Worm (Caenorhabditis elegans) whole organism, L2 larva: ENCODE data around the gene fbxa-19.

Experiments used
- C34F6.9 ChIP-seq: fragments of 150-350 bp; optimal IDR thresholded peaks from 2 replicates; lab custom pipeline; 2014; ENCODE audit warnings: missing biosample characterization, missing genetic modification characterization
- R02D3.7 ChIP-seq: fragments of 150-350 bp; optimal IDR thresholded peaks from 2 replicates; lab custom pipeline; 2014; ENCODE audit warnings: missing biosample characterization, missing genetic modification characterization
- Y55F3AM.14 ChIP-seq: fragments of 200-800 bp; sonication (Bioruptor generic); optimal IDR thresholded peaks from 2 replicates; lab custom pipeline; 2018; ENCODE audit warnings: mild to moderate bottlenecking, missing genetic modification characterization, missing compliant biosample characterization
- alr-1 ChIP-seq: fragments of 150-350 bp; optimal IDR thresholded peaks from 2 replicates; lab custom pipeline; 2014; ENCODE audit warnings: missing biosample characterization, missing genetic modification characterization
- aly-2 ChIP-seq: fragments of 150-350 bp; optimal IDR thresholded peaks from 2 replicates; lab custom pipeline; 2014; ENCODE audit warnings: missing biosample characterization, missing genetic modification characterization
- ama-1 ChIP-seq: fragments of 150-350 bp; optimal IDR thresholded peaks from 2 replicates; lab custom pipeline; 2018; ENCODE audit warnings: inconsistent platforms
- ceh-16 ChIP-seq: fragments of 150-350 bp; optimal IDR thresholded peaks from 2 replicates; lab custom pipeline; 2014; ENCODE audit warnings: missing biosample characterization, missing genetic modification characterization
- ceh-82 ChIP-seq: fragments of 150-350 bp; optimal IDR thresholded peaks from 2 replicates; lab custom pipeline; 2014; ENCODE audit warnings: missing biosample characterization, missing genetic modification characterization
- crh-2 ChIP-seq: sonication (generic microtip); optimal IDR thresholded peaks from 2 replicates; lab custom pipeline; 2017; ENCODE audit warnings: missing biosample characterization, missing genetic modification characterization
- dmd-4 ChIP-seq: sonication (generic microtip); optimal IDR thresholded peaks from 2 replicates; lab custom pipeline; 2017; ENCODE audit warnings: missing biosample characterization, missing genetic modification characterization
- elt-1 ChIP-seq: fragments of 150-350 bp; optimal IDR thresholded peaks from 2 replicates; lab custom pipeline; 2014; ENCODE audit warnings: missing biosample characterization, missing genetic modification characterization
- elt-3 ChIP-seq: sonication (generic microtip); optimal IDR thresholded peaks from 2 replicates; lab custom pipeline; 2017; ENCODE audit warnings: missing biosample characterization, missing genetic modification characterization
- fos-1 ChIP-seq: fragments of 150-350 bp; optimal IDR thresholded peaks from 2 replicates; lab custom pipeline; 2014; ENCODE audit warnings: missing biosample characterization, missing genetic modification characterization
- lin-11 ChIP-seq: fragments of 150-350 bp; sonication (generic microtip); optimal IDR thresholded peaks from 2 replicates; lab custom pipeline; 2014; ENCODE audit warnings: missing biosample characterization, missing genetic modification characterization, inconsistent platforms, mixed read lengths
- lin-39 ChIP-seq: fragments of 150-350 bp; optimal IDR thresholded peaks from 2 replicates; lab custom pipeline; 2014; ENCODE audit warnings: missing biosample characterization, missing genetic modification reagents, missing genetic modification characterization
- lsy-2 ChIP-seq, 2 experiments: fragments of 150-350 bp in 1 of 2; sonication (generic microtip) in 1 of 2; optimal IDR thresholded peaks; 2 replicates each; lab custom pipeline; 2014 to 2017; ENCODE audit warnings: missing biosample characterization in 2 of 2, missing genetic modification characterization in 2 of 2
- mab-5 ChIP-seq: fragments of 150-350 bp; optimal IDR thresholded peaks from 2 replicates; lab custom pipeline; 2014; ENCODE audit warnings: missing biosample characterization, missing genetic modification characterization
- mbf-1 ChIP-seq: sonication (generic microtip); optimal IDR thresholded peaks from 2 replicates; lab custom pipeline; 2017; ENCODE audit warnings: missing biosample characterization, missing genetic modification characterization
- nhr-129 ChIP-seq: fragments of 150-350 bp; optimal IDR thresholded peaks from 2 replicates; lab custom pipeline; 2014; ENCODE audit warnings: missing biosample characterization, missing genetic modification characterization
- nhr-21 ChIP-seq: fragments of 150-350 bp; optimal IDR thresholded peaks from 2 replicates; lab custom pipeline; 2014; ENCODE audit warnings: missing biosample characterization, missing genetic modification characterization
- nhr-23 ChIP-seq: fragments of 150-350 bp; optimal IDR thresholded peaks from 2 replicates; lab custom pipeline; 2014; ENCODE audit warnings: missing biosample characterization, missing genetic modification reagents, missing genetic modification characterization
- nhr-6 ChIP-seq: fragments of 150-350 bp; optimal IDR thresholded peaks from 2 replicates; lab custom pipeline; 2014; ENCODE audit warnings: missing biosample characterization, missing genetic modification characterization
- sem-4 ChIP-seq: fragments of 150-350 bp; optimal IDR thresholded peaks from 2 replicates; lab custom pipeline; 2014; ENCODE audit warnings: missing biosample characterization, missing genetic modification reagents, missing genetic modification characterization
- skn-1 ChIP-seq: sonication (generic microtip); optimal IDR thresholded peaks from 2 replicates; lab custom pipeline; 2017; ENCODE audit warnings: missing biosample characterization, missing genetic modification characterization
- sma-9 ChIP-seq, 2 experiments: fragments of 150-350 bp in 1 of 2; sonication (generic microtip) in 1 of 2; optimal IDR thresholded peaks; 2 replicates each; lab custom pipeline; 2014 to 2016; ENCODE audit warnings: missing genetic modification characterization in 2 of 2, mild to moderate bottlenecking in 1 of 2, missing biosample characterization in 1 of 2, missing compliant biosample characterization in 1 of 2, missing genetic modification reagents in 1 of 2, moderate library complexity in 1 of 2
- unc-39 ChIP-seq: fragments of 150-350 bp; optimal IDR thresholded peaks from 2 replicates; lab custom pipeline; 2014; ENCODE audit warnings: missing biosample characterization, missing genetic modification characterization
- unc-55 ChIP-seq: fragments of 150-350 bp; sonication (generic microtip); optimal IDR thresholded peaks from 3 replicates; lab custom pipeline; 2014; ENCODE audit warnings: missing biosample characterization, missing genetic modification reagents, missing genetic modification characterization
- ztf-11 ChIP-seq: sonication (generic microtip); optimal IDR thresholded peaks from 2 replicates; lab custom pipeline; 2017; ENCODE audit warnings: missing biosample characterization, missing genetic modification characterization
- ztf-4 ChIP-seq: fragments of 150-350 bp; optimal IDR thresholded peaks from 2 replicates; lab custom pipeline; 2014; ENCODE audit warnings: missing biosample characterization, missing genetic modification characterization

Gene fbxa-19

DNA sequence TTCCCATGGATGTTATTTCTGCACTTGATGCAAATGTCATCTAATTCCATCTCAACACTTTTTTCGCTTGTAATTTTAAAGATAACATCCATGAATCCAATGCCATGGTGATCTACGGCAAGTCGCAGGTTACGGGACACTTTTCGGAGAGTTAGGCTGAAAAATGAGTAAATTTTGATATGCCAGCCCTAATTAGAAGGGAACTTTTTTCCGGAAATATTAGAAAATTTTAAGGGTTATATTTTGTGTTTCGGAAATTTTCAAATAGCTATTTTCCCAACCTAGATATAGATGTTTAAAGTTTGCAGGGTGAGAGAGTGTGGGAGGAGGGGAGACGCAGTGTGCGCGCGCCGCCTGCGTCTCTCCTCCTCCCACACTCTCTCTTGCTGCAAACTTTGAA is 7.9 kb upstream of the fbxa-19 start:
- TF ChIP-seq mbf-1, result no peak
- no peak for TF ChIP-seq ceh-82
- TF ChIP-seq fos-1, result no peak

DNA sequence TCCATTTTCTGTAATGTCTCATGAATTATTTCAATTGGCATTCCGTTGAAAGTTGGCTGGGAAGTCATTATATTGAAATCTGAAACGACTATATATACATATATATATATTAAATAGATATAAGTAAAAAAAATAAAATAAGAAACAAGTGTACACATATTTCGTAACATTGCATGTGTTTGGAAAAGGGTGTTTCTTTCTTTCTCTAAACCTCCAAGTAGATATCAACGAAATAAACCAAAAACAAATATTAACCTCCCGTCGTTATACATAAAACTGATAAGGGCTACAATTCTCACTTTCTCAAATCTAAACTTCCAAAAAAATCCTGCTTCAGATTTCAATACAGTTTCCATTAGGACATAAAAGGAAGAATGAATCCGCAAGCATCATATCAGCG is 7.0 kb upstream of the fbxa-19 start, which contains the start of gene fbxa-79:
Gene fbxa-79, minus strand, starts transcription at position 86 of the 400 bp plus-strand sequence.
- no peak for TF ChIP-seq lin-11 (tag; lab: Kevin White, UChicago)
- TF ChIP-seq fos-1, result peak; percentile 66
- peak; percentile 13 for TF ChIP-seq unc-55
- TF ChIP-seq mab-5 (tag; lab: Kevin White, UChicago), result no peak
- peak; percentile 13 for TF ChIP-seq sma-9 (GFP tag; optimal IDR thresholded peaks at IDR 0.05; lab: Kevin White, UChicago)
- no peak for TF ChIP-seq sma-9 (tag; optimal IDR thresholded peaks at IDR 0.05; lab: Kevin White, UChicago)
- no peak for TF ChIP-seq lin-39 (tag; lab: Kevin White, UChicago)
- TF ChIP-seq ama-1, result no peak
- no peak for TF ChIP-seq unc-39 (tag; lab: Kevin White, UChicago)
- peak; percentile 80 for TF ChIP-seq nhr-129

DNA sequence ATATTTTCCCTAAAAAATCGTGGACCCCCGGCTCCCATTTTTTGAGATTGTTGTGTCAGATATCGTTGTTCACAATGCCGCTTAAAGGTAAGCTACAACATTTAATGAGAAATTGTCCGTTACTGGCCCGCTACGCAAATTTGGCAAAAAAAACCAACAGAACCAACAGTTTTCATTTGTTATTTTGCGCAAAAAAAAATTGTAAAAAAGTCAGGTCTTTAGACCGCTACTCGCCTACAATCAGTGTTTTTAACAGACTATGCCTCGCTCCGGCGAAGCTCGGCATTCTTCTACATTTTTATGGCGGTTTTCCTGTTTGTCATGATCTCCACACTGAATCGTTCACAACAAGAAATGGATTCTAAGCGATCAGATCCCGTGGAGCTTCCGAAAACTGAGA is 6.3 kb upstream of the fbxa-19 start, which contains the start of gene Y82E9BL.12:
Gene Y82E9BL.12, plus strand, starts transcription at position 301 of the 400 bp plus-strand sequence.
- TF ChIP-seq alr-1 (tag; lab: Kevin White, UChicago), result no peak

DNA sequence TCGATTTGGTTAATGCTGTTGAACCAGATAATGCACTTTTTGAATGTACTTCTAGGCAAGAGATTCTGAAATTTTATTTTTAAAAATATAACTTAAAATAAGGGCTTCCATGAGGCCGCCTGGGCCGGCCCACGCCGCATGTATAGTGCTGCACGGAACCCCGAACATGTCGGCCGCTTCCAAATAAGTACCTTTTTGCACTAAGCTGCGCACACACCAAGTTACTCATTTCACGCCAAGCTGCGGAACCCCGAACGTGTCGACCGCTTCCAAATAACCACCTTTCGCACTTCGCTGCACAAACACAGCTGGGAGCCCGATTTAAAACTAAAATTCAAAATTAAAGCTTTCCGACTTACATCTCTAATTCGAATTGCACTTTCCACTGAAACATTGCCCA is 3.8 kb upstream of the fbxa-19 start:
- TF ChIP-seq unc-39 (tag; lab: Kevin White, UChicago), result no peak
- no peak for TF ChIP-seq nhr-23 (tag; lab: Kevin White, UChicago)
- TF ChIP-seq ceh-16 (tag; lab: Kevin White, UChicago), result no peak

DNA sequence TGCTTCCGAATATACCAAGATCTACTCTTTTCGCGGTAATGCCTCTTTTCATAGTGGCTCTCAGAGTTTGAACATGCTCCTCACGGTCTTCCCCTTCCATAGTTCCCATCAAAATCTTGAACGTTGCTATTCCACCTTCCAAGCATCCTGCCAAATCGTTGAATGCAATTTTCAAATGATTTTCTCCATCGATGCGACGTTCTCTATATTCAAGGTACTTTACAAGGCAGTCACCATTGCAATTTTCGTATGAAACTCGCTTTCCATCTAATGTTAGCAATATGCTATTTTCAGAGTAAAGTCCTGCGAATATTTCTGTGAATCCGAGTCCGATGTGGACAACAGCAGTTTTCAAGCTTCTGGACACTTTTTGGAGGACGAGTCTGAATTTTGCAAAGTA is 918 bp upstream of the fbxa-19 start:
- TF ChIP-seq elt-1 (no peak), aly-2 (no peak), elt-3 (no peak), mab-5 (tag; lab: Kevin White, UChicago) (no peak), unc-55 (no peak), sem-4 (tag; lab: Kevin White, UChicago) (no peak), skn-1 (tag; lab: Kevin White, UChicago) (no peak), lsy-2 (tag; optimal IDR thresholded peaks at IDR 0.05; lab: Kevin White, UChicago) (no peak), sma-9 (GFP tag; optimal IDR thresholded peaks at IDR 0.05; lab: Kevin White, UChicago) (no peak), sma-9 (tag; optimal IDR thresholded peaks at IDR 0.05; lab: Kevin White, UChicago) (no peak)

DNA sequence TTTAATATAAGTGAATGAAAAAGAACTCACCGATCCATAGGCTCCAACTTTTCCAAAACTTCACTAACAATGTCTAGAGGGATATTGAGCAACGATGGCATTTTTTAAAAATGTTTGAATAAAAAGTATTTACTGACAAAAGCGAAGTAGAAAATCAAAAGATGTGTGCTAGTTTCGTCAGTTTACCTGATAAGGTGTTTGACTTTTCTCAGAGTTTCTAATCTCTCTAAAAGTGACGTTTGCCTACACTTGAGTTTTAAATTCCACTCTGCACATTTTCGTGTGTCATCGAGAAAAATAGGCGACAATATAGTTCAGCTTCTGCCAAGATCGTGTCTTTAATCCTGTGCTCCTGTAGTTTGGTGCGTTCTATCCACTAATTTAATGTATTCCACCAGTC is 6.4 kb downstream of the fbxa-19 start, which contains the start of gene fbxa-15:
Gene fbxa-15, minus strand, starts transcription at position 101 of the 400 bp plus-strand sequence.
- TF ChIP-seq fos-1 (peak; percentile 23), C34F6.9 (no peak)
- TF ChIP-seq, all 48 proteins: peak for 1

DNA sequence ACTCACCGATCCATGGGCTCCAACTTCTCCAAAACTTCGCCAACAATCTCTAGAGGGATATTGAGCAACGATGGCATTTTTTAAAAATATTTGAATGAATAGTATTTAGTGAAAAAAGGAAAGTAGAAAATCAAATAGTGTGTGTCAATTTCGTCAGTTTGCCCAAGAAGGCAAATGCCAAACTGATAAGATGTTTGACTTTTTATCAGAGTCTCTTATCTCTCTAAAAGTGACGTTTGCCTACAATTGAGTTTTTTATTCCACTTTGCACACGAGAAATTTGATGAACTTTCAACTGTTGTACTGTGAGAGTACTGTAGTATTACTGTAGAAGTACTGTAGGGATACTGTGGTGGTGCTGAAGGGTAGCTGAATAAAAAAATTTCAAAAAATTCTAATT is 8.4 kb downstream of the fbxa-19 start:
- TF ChIP-seq sma-9 (GFP tag; optimal IDR thresholded peaks at IDR 0.05; lab: Kevin White, UChicago) (peak; percentile 42), sma-9 (tag; optimal IDR thresholded peaks at IDR 0.05; lab: Kevin White, UChicago) (no peak), fos-1 (peak; percentile 89), crh-2 (tag; lab: Kevin White, UChicago) (peak; percentile 1), R02D3.7 (no peak)

DNA sequence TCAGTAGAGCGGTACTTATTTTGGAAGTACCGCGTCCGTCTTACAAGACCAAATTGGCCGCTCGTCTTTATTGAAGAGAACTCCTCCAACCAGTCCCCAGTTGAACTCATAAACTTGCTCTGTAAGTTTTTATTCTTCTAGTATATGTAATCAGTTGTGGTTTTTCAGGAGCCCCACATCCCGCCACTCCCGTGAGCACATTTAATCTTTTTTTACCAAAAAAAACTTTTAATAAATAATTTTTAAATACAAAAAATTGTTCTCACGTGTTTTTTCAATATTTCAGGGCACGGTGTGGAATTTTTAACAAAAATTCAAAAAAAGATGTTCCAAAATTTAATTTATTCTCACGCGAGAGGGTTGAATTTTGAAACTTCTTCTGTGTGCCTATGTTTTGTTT is 9.3 kb downstream of the fbxa-19 start, which contains the start of gene fbxa-14:
Gene fbxa-14, minus strand, starts transcription at position 101 of the 400 bp plus-strand sequence.
- no peak for TF ChIP-seq ztf-4 (tag; lab: Kevin White, UChicago)
- TF ChIP-seq nhr-21, result no peak
- TF ChIP-seq nhr-6, result no peak
- no peak for TF ChIP-seq ceh-16 (tag; lab: Kevin White, UChicago)
- TF ChIP-seq nhr-23 (tag; lab: Kevin White, UChicago), result no peak
- TF ChIP-seq Y55F3AM.14 (GFP tag; lab: Kevin White, UChicago), result no peak
- TF ChIP-seq elt-1, result no peak
- no peak for TF ChIP-seq lin-11 (tag; lab: Kevin White, UChicago)
- TF ChIP-seq crh-2 (tag; lab: Kevin White, UChicago), result no peak
- no peak for TF ChIP-seq elt-3
- TF ChIP-seq unc-39 (tag; lab: Kevin White, UChicago), result no peak
- TF ChIP-seq ztf-11 (tag; lab: Kevin White, UChicago), result no peak
- no peak for TF ChIP-seq alr-1 (tag; lab: Kevin White, UChicago)
- no peak for TF ChIP-seq dmd-4 (tag; lab: Kevin White, UChicago)
